Fruit fly (Drosophila melanogaster) whole organism, embryonic: Measurements from ENCODE around the gene CG15717.

Source experiments
- BEAF-32 ChIP-seq: fragments of 200-800 bp; sonication (Bioruptor generic); optimal IDR thresholded peaks from 3 replicates; lab custom pipeline; 2017; ENCODE audit warnings: missing biosample characterization, missing genetic modification characterization, mild to moderate bottlenecking, moderate library complexity, missing genetic modification reagents
- Blimp-1 ChIP-seq: fragments of 200-800 bp; sonication (Bioruptor generic); optimal IDR thresholded peaks from 3 replicates; lab custom pipeline; 2018; ENCODE audit warnings: missing biosample characterization, missing genetic modification characterization, mild to moderate bottlenecking, moderate library complexity, missing genetic modification reagents
- CG10565 ChIP-seq: fragments of 200-800 bp; sonication (Bioruptor generic); optimal IDR thresholded peaks from 3 replicates; lab custom pipeline; 2016; ENCODE audit warnings: missing biosample characterization, mild to moderate bottlenecking, missing genetic modification characterization
- CG12104 ChIP-seq: fragments of 200-800 bp; sonication (Bioruptor generic); optimal IDR thresholded peaks from 3 replicates; lab custom pipeline; 2016; ENCODE audit warnings: missing biosample characterization, missing genetic modification characterization
- CG12942 ChIP-seq: fragments of 200-800 bp; sonication (Bioruptor generic); optimal IDR thresholded peaks from 3 replicates; lab custom pipeline; 2016; ENCODE audit warnings: missing biosample characterization, missing genetic modification characterization
- CG13123 ChIP-seq: fragments of 200-800 bp; sonication (Bioruptor generic); optimal IDR thresholded peaks from 2 replicates; lab custom pipeline; 2016; ENCODE audit warnings: missing biosample characterization, missing genetic modification characterization
- CG13624 ChIP-seq: fragments of 200-800 bp; sonication (Bioruptor generic); optimal IDR thresholded peaks from 2 replicates; lab custom pipeline; 2016; ENCODE audit warnings: missing biosample characterization, missing genetic modification characterization
- CG13775 ChIP-seq: fragments of 200-800 bp; sonication (Bioruptor generic); optimal IDR thresholded peaks from 3 replicates; lab custom pipeline; 2017; ENCODE audit warnings: missing biosample characterization, mild to moderate bottlenecking, missing genetic modification characterization
- CG15479 ChIP-seq: fragments of 200-800 bp; sonication (Bioruptor generic); optimal IDR thresholded peaks from 3 replicates; lab custom pipeline; 2019; ENCODE audit warnings: missing biosample characterization, mild to moderate bottlenecking, missing genetic modification characterization, moderate library complexity
- CG16863 ChIP-seq: fragments of 200-800 bp; sonication (Bioruptor generic); optimal IDR thresholded peaks from 3 replicates; lab custom pipeline; 2016; ENCODE audit warnings: missing biosample characterization, missing genetic modification characterization
- CG17802 ChIP-seq: fragments of 200-800 bp; sonication (Bioruptor generic); optimal IDR thresholded peaks from 2 replicates; lab custom pipeline; 2018; ENCODE audit warnings: missing biosample characterization, mild to moderate bottlenecking, missing genetic modification characterization, moderate library complexity
- CG3281 ChIP-seq: fragments of 200-800 bp; sonication (Bioruptor generic); optimal IDR thresholded peaks from 3 replicates; lab custom pipeline; 2017; ENCODE audit warnings: missing biosample characterization, mild to moderate bottlenecking, missing genetic modification characterization
- CG6654 ChIP-seq: fragments of 200-800 bp; sonication (Bioruptor generic); optimal IDR thresholded peaks from 2 replicates; lab custom pipeline; 2017; ENCODE audit warnings: missing biosample characterization, mild to moderate bottlenecking, missing genetic modification characterization
- CG6689 ChIP-seq: fragments of 200-800 bp; sonication (Bioruptor generic); IDR thresholded peaks from 2 replicates; pipeline ENCODE4 v1.3.6; 2022; ENCODE audit warnings: missing biosample characterization, missing genetic modification characterization
- CG7987 ChIP-seq: fragments of 200-800 bp; sonication (Bioruptor generic); optimal IDR thresholded peaks from 2 replicates; lab custom pipeline; 2018; ENCODE audit warnings: missing biosample characterization, mild to moderate bottlenecking, missing genetic modification characterization, moderate library complexity
- Chrac-16 ChIP-seq: fragments of 200-800 bp; sonication (Bioruptor generic); optimal IDR thresholded peaks from 3 replicates; lab custom pipeline; 2016; ENCODE audit warnings: missing biosample characterization, missing genetic modification characterization
- Doc3 ChIP-seq: fragments of 200-800 bp; sonication (Bioruptor generic); IDR thresholded peaks from 3 replicates; pipeline ENCODE4 v1.3.6; 2022; ENCODE audit warnings: missing biosample characterization, missing genetic modification characterization; ENCODE audit not compliant: partially characterized antibody
- Fer2 ChIP-seq: fragments of 200-800 bp; sonication (Bioruptor generic); optimal IDR thresholded peaks from 2 replicates; lab custom pipeline; 2018; ENCODE audit warnings: missing biosample characterization, mild to moderate bottlenecking, missing genetic modification characterization, moderate library complexity
- Gsc ChIP-seq: fragments of 200-800 bp; sonication (Bioruptor generic); IDR thresholded peaks from 2 replicates; pipeline ENCODE4 v1.3.6; 2022; ENCODE audit warnings: missing biosample characterization, missing genetic modification characterization
- Hey ChIP-seq: fragments of 200-800 bp; sonication (Bioruptor generic); optimal IDR thresholded peaks from 3 replicates; lab custom pipeline; 2018; ENCODE audit warnings: missing biosample characterization, mild to moderate bottlenecking, missing genetic modification characterization
- Hr39 ChIP-seq: fragments of >200 bp; optimal IDR thresholded peaks from 2 replicates; lab custom pipeline; 2017
- Hsf ChIP-seq: fragments of 200-800 bp; sonication (Bioruptor generic); optimal IDR thresholded peaks from 3 replicates; lab custom pipeline; 2016; ENCODE audit warnings: missing biosample characterization, missing genetic modification characterization
- NfI ChIP-seq: fragments of 200-800 bp; sonication (Bioruptor generic); optimal IDR thresholded peaks from 3 replicates; lab custom pipeline; 2018; ENCODE audit warnings: missing biosample characterization, mild to moderate bottlenecking, missing genetic modification characterization, moderate library complexity
- Ravus ChIP-seq: fragments of 200-800 bp; sonication (Bioruptor generic); IDR thresholded peaks from 2 replicates; pipeline ENCODE4 v1.3.6; 2022; ENCODE audit warnings: missing biosample characterization, missing genetic modification characterization
- Side ChIP-seq: fragments of 200-800 bp; sonication (Bioruptor generic); optimal IDR thresholded peaks from 2 replicates; lab custom pipeline; 2016; ENCODE audit warnings: missing biosample characterization, missing genetic modification characterization
- Sox102F ChIP-seq: fragments of 200-800 bp; sonication (Bioruptor generic); optimal IDR thresholded peaks from 2 replicates; lab custom pipeline; 2018; ENCODE audit warnings: missing biosample characterization, mild to moderate bottlenecking, missing genetic modification characterization, moderate library complexity
- Tbp ChIP-seq: fragments of >200 bp; optimal IDR thresholded peaks from 2 replicates; lab custom pipeline; 2018; ENCODE audit warnings: missing biosample characterization, missing genetic modification characterization
- amos ChIP-seq: fragments of 200-800 bp; sonication (Bioruptor generic); IDR thresholded peaks from 2 replicates; pipeline ENCODE4 v1.3.6; 2022; ENCODE audit warnings: missing biosample characterization, missing genetic modification characterization; ENCODE audit not compliant: partially characterized antibody
- ems ChIP-seq: fragments of 200-800 bp; sonication (Bioruptor generic); optimal IDR thresholded peaks from 3 replicates; lab custom pipeline; 2016; ENCODE audit warnings: missing biosample characterization, missing genetic modification characterization
- eyg ChIP-seq: fragments of 200-800 bp; sonication (Bioruptor generic); optimal IDR thresholded peaks from 3 replicates; lab custom pipeline; 2016; ENCODE audit warnings: missing biosample characterization, missing genetic modification characterization
- gcm ChIP-seq: fragments of 200-800 bp; sonication (Bioruptor generic); optimal IDR thresholded peaks from 2 replicates; lab custom pipeline; 2019; ENCODE audit warnings: missing biosample characterization, mild to moderate bottlenecking, missing genetic modification characterization, moderate library complexity
- gcm2 ChIP-seq: fragments of 200-800 bp; sonication (Bioruptor generic); optimal IDR thresholded peaks from 2 replicates; lab custom pipeline; 2016; ENCODE audit warnings: missing biosample characterization, missing genetic modification characterization
- hbn ChIP-seq: fragments of 200-800 bp; sonication (Bioruptor generic); IDR thresholded peaks from 2 replicates; pipeline ENCODE4 v1.3.6; 2022; ENCODE audit warnings: missing biosample characterization, missing genetic modification characterization; ENCODE audit not compliant: partially characterized antibody
- ind ChIP-seq: fragments of 200-800 bp; sonication (Bioruptor generic); optimal IDR thresholded peaks from 3 replicates; lab custom pipeline; 2016; ENCODE audit warnings: missing biosample characterization, missing genetic modification characterization
- jigr1 ChIP-seq: fragments of 200-800 bp; sonication (Bioruptor generic); IDR thresholded peaks from 3 replicates; pipeline ENCODE4 v1.3.6; 2022; ENCODE audit warnings: missing biosample characterization, missing genetic modification characterization
- jing ChIP-seq: fragments of 200-800 bp; sonication (Bioruptor generic); optimal IDR thresholded peaks from 2 replicates; lab custom pipeline; 2018; ENCODE audit warnings: missing biosample characterization, mild to moderate bottlenecking, missing genetic modification characterization
- kni ChIP-seq: fragments of 200-800 bp; sonication (Bioruptor generic); optimal IDR thresholded peaks from 3 replicates; lab custom pipeline; 2017; ENCODE audit warnings: mild to moderate bottlenecking, missing biosample characterization, missing genetic modification reagents, missing genetic modification characterization
- knrl ChIP-seq: fragments of 200-800 bp; sonication (Bioruptor generic); IDR thresholded peaks from 3 replicates; pipeline ENCODE4 v1.3.6; 2022; ENCODE audit warnings: missing biosample characterization, missing genetic modification characterization; ENCODE audit not compliant: partially characterized antibody
- lbe ChIP-seq: fragments of 200-800 bp; sonication (Bioruptor generic); optimal IDR thresholded peaks from 2 replicates; lab custom pipeline; 2016; ENCODE audit warnings: missing biosample characterization, mild to moderate bottlenecking, missing genetic modification characterization
- nmo ChIP-seq: fragments of 200-800 bp; sonication (Bioruptor generic); optimal IDR thresholded peaks from 2 replicates; lab custom pipeline; 2018; ENCODE audit warnings: missing biosample characterization, mild to moderate bottlenecking, missing genetic modification characterization, moderate library complexity
- pum ChIP-seq: fragments of 200-800 bp; sonication (Bioruptor generic); optimal IDR thresholded peaks from 2 replicates; lab custom pipeline; 2016; ENCODE audit warnings: missing biosample characterization, missing genetic modification characterization
- repo ChIP-seq: fragments of 200-800 bp; sonication (Bioruptor generic); optimal IDR thresholded peaks from 2 replicates; lab custom pipeline; 2016; ENCODE audit warnings: missing biosample characterization, missing genetic modification characterization
- schlank ChIP-seq: fragments of 200-800 bp; sonication (Bioruptor generic); optimal IDR thresholded peaks from 2 replicates; lab custom pipeline; 2018; ENCODE audit warnings: missing biosample characterization, mild to moderate bottlenecking, missing genetic modification characterization
- sens-2 ChIP-seq: fragments of 200-800 bp; sonication (Bioruptor generic); IDR thresholded peaks from 2 replicates; pipeline ENCODE4 v1.3.6; 2022; ENCODE audit warnings: missing biosample characterization, missing genetic modification characterization
- slp2 ChIP-seq: fragments of 200-800 bp; sonication (Bioruptor generic); optimal IDR thresholded peaks from 2 replicates; lab custom pipeline; 2016; ENCODE audit warnings: missing biosample characterization, missing genetic modification characterization
- stc ChIP-seq: fragments of 200-800 bp; sonication (Bioruptor generic); IDR thresholded peaks from 2 replicates; pipeline ENCODE4 v1.3.6; 2022; ENCODE audit warnings: missing biosample characterization, missing genetic modification characterization
- toy ChIP-seq: fragments of 200-800 bp; sonication (Bioruptor generic); IDR thresholded peaks from 2 replicates; pipeline ENCODE4 v1.3.6; 2022; ENCODE audit warnings: missing biosample characterization, missing genetic modification characterization
- trem ChIP-seq: fragments of 200-800 bp; optimal IDR thresholded peaks from 3 replicates; lab custom pipeline; 2019; ENCODE audit warnings: missing biosample characterization, mild to moderate bottlenecking, missing genetic modification characterization, moderate library complexity
- trh ChIP-seq: fragments of 200-800 bp; sonication (Bioruptor generic); optimal IDR thresholded peaks from 2 replicates; lab custom pipeline; 2016; ENCODE audit warnings: missing biosample characterization, missing genetic modification characterization
- usp ChIP-seq: fragments of >200 bp; optimal IDR thresholded peaks from 2 replicates; lab custom pipeline; 2017; ENCODE audit warnings: missing biosample characterization, missing genetic modification characterization
- wor ChIP-seq: fragments of 200-800 bp; sonication (Bioruptor generic); IDR thresholded peaks from 2 replicates; pipeline ENCODE4 v1.3.6; 2022; ENCODE audit warnings: missing biosample characterization, missing genetic modification characterization

Gene CG15717

dm6 chrX:13135702-13136101 lies 7.0 kb downstream of the CG15717 start (continued):
- TF ChIP-seq NfI (GFP tag; lab: Kevin White, UChicago), result peak; percentile 54
- TF ChIP-seq trh (GFP tag; lab: Kevin White, UChicago), result no peak
- TF ChIP-seq Ravus (GFP tag; lab: Robert Waterston, UW), result peak; percentile 33
- TF ChIP-seq CG13775, result peak; percentile 17
- peak; percentile 85 for TF ChIP-seq Sox102F
- TF ChIP-seq CG12942 (GFP tag; lab: Kevin White, UChicago), result peak; percentile 48
- TF ChIP-seq Fer2 (tag; lab: Kevin White, UChicago), result no peak
- TF ChIP-seq Gsc (GFP tag; lab: Robert Waterston, UW), result 0 out of 2 replicates have a peak, but pooled peaks have one; percentile 31
- peak; percentile 54 for TF ChIP-seq ems
- peak; percentile 57 for TF ChIP-seq Blimp-1 (GFP tag; lab: Kevin White, UChicago)
- no peak for TF ChIP-seq usp
- peak; percentile 46 for TF ChIP-seq Chrac-16
- peak; percentile 39 for TF ChIP-seq Hsf (GFP tag; lab: Kevin White, UChicago)
- TF ChIP-seq schlank (tag; lab: Kevin White, UChicago), result no peak
- peak; percentile 19 for TF ChIP-seq gcm2 (GFP tag; lab: Kevin White, UChicago)
- TF ChIP-seq CG17802, result no peak
- TF ChIP-seq Tbp (GFP tag; lab: Kevin White, UChicago), result no peak
- TF ChIP-seq Hey (tag; lab: Kevin White, UChicago), result no peak
- TF ChIP-seq repo (GFP tag; lab: Kevin White, UChicago), result no peak
- no peak for TF ChIP-seq CG15479 (GFP tag; lab: Kevin White, UChicago)
- no peak for TF ChIP-seq CG3281 (GFP tag; lab: Kevin White, UChicago)
- peak; percentile 31 for TF ChIP-seq CG13123
- no peak for TF ChIP-seq trem (tag; lab: Kevin White, UChicago)
- TF ChIP-seq eyg, result no peak
- 0 out of 2 replicates have a peak, but pooled peaks have one; percentile 39 for TF ChIP-seq sens-2 (GFP tag; lab: Robert Waterston, UW)
- TF ChIP-seq lbe (GFP tag; lab: Kevin White, UChicago), result no peak
- no peak for TF ChIP-seq CG10565 (GFP tag; lab: Kevin White, UChicago)
- TF ChIP-seq wor (GFP tag; lab: Robert Waterston, UW), result 0 out of 2 replicates have a peak, but pooled peaks have one; percentile 37
- peak; percentile 21 for TF ChIP-seq Side (GFP tag; lab: Kevin White, UChicago)
- TF ChIP-seq knrl (GFP tag; lab: Robert Waterston, UW), result no peak
- peak; percentile 54 for TF ChIP-seq jing
- no peak for TF ChIP-seq slp2 (GFP tag; lab: Kevin White, UChicago)
- no peak for TF ChIP-seq hbn
- peak; percentile 67; the same call in 1 of the 2 replicates for TF ChIP-seq stc
- no peak for TF ChIP-seq jigr1
- no peak for TF ChIP-seq amos
- TF ChIP-seq CG6654 (GFP tag; lab: Kevin White, UChicago), result no peak
- no peak for TF ChIP-seq toy
- peak; percentile 28 for TF ChIP-seq gcm (GFP tag; lab: Kevin White, UChicago)
- peak; percentile 50 for TF ChIP-seq CG6689 (GFP tag; lab: Robert Waterston, UW)
- TF ChIP-seq ind, result peak; percentile 74
- no peak for TF ChIP-seq Doc3 (GFP tag; lab: Robert Waterston, UW)
- no peak for TF ChIP-seq BEAF-32 (GFP tag; lab: Kevin White, UChicago)
- TF ChIP-seq nmo, result peak; percentile 53
- no peak for TF ChIP-seq CG7987 (GFP tag; lab: Kevin White, UChicago)
- no peak for TF ChIP-seq CG13624 (GFP tag; lab: Kevin White, UChicago)
- TF ChIP-seq pum (GFP tag; lab: Kevin White, UChicago), result peak; percentile 41
- TF ChIP-seq CG12104 (GFP tag; lab: Kevin White, UChicago), result peak; percentile 43
- no peak for TF ChIP-seq Hr39 (lab: Kevin White, UChicago)
- no peak for TF ChIP-seq kni (GFP tag; lab: Kevin White, UChicago)
- TF ChIP-seq CG16863 (GFP tag; lab: Kevin White, UChicago), result peak; percentile 32
